Worm (Caenorhabditis elegans) whole organism, L4 larva: ENCODE measurements around the gene C26E6.12.

Experiments
- dpl-1 ChIP-seq: fragments of 150-350 bp; optimal IDR thresholded peaks from 2 replicates; lab custom pipeline; 2014; ENCODE audit warnings: missing biosample characterization, missing genetic modification reagents, missing genetic modification characterization
- egl-27 ChIP-seq: sonication (generic microtip); optimal IDR thresholded peaks from 3 replicates; lab custom pipeline; 2017; ENCODE audit warnings: missing biosample characterization, missing genetic modification reagents, missing genetic modification characterization
- fkh-10 ChIP-seq: fragments of 150-350 bp; optimal IDR thresholded peaks from 2 replicates; lab custom pipeline; 2014; ENCODE audit warnings: missing biosample characterization, missing genetic modification reagents, missing genetic modification characterization
- fos-1 ChIP-seq: fragments of 150-350 bp; optimal IDR thresholded peaks from 2 replicates; lab custom pipeline; 2014; ENCODE audit warnings: missing biosample characterization, missing genetic modification characterization
- hif-1 ChIP-seq, 2 experiments: sonication (generic microtip); optimal IDR thresholded peaks; 2 replicates each; lab custom pipeline; 2016 to 2017; ENCODE audit warnings: missing compliant biosample characterization in 2 of 2, missing genetic modification characterization in 2 of 2, missing genetic modification reagents in 2 of 2, missing genotype in 2 of 2, mild to moderate bottlenecking in 1 of 2
- lin-38 ChIP-seq: fragments of 200-800 bp; sonication (Bioruptor generic); IDR thresholded peaks from 2 replicates; pipeline ENCODE4 v1.3.6; 2022; ENCODE audit warnings: missing genetic modification reagents, missing genetic modification characterization, missing compliant biosample characterization
- madf-9 ChIP-seq: fragments of 200-800 bp; sonication (Bioruptor generic); conservative IDR thresholded peaks from 2 replicates; pipeline ENCODE4 v1.3.6; 2022; ENCODE audit warnings: missing genetic modification reagents, missing genetic modification characterization, missing compliant biosample characterization
- nhr-11 ChIP-seq: fragments of 150-350 bp; optimal IDR thresholded peaks from 2 replicates; lab custom pipeline; 2014; ENCODE audit warnings: missing biosample characterization, missing genetic modification characterization
- nhr-6 ChIP-seq: fragments of 150-350 bp; optimal IDR thresholded peaks from 2 replicates; lab custom pipeline; 2014; ENCODE audit warnings: missing biosample characterization, missing genetic modification characterization
- pqm-1 ChIP-seq: sonication (generic microtip); optimal IDR thresholded peaks from 2 replicates; lab custom pipeline; 2017; ENCODE audit warnings: missing biosample characterization, missing genetic modification characterization
- snpc-1.2 ChIP-seq: fragments of 200-800 bp; sonication (Bioruptor generic); IDR thresholded peaks from 2 replicates; pipeline ENCODE4 v1.3.6; 2022; ENCODE audit warnings: missing genetic modification reagents, missing genetic modification characterization, missing compliant biosample characterization
- spr-1 ChIP-seq: sonication (generic microtip); optimal IDR thresholded peaks from 2 replicates; lab custom pipeline; 2016; ENCODE audit warnings: mild to moderate bottlenecking, missing genetic modification characterization, missing compliant biosample characterization
- zag-1 ChIP-seq: fragments of 150-350 bp; optimal IDR thresholded peaks from 2 replicates; lab custom pipeline; 2014; ENCODE audit warnings: missing biosample characterization, missing genetic modification characterization

DNA sequence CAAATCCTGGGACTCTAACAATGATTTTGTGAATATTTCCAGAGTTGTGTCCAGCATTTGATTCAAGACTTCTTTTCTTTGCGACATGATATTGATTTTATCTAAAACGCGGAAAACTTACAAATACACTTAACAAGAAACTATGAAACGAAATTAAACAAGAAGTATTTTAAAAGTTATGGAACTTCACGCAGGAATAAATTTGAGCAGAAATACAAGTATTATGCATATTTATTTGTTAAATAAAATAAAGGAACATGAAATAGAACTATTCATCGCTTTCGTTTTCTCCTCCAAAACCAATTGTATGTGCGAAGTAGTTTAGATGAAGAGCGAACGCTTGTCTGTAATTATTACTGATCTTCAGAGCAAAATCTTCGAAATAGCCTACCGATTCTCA lies 28.3 kb downstream of the C26E6.12 start, which contains the start of gene kbp-2:
- TF ChIP-seq fkh-10 (GFP tag; lab: Kevin White, UChicago) (no peak), nhr-11 (tag; lab: Kevin White, UChicago) (no peak), fos-1 (tag; lab: Kevin White, UChicago) (no peak), snpc-1.2 (GFP tag; lab: Robert Waterston, UW) (no peak), spr-1 (no peak), pqm-1 (tag; lab: Kevin White, UChicago) (no peak), hif-1 (tag; optimal IDR thresholded peaks at IDR 0.05; lab: Kevin White, UChicago) (no peak), zag-1 (tag; lab: Kevin White, UChicago) (no peak), egl-27 (tag; lab: Kevin White, UChicago) (no peak), lin-38 (GFP tag; lab: Robert Waterston, UW) (no peak), dpl-1 (no peak), nhr-6 (tag; lab: Kevin White, UChicago) (no peak), madf-9 (no peak)
